Worm (Caenorhabditis elegans): ENCODE measurements around the gene ZK813.5.

Gene ZK813.5

ce11 chrX:3472226-3472625 is 21.2 kb upstream of the ZK813.5 start (continued):
- TF ChIP-seq elt-3 (tag; optimal IDR thresholded peaks at IDR 0.05): no peak
- no peak for TF ChIP-seq gmeb-1 (tag; optimal IDR thresholded peaks at IDR 0.05)
- TF ChIP-seq lin-13 (GFP tag; optimal IDR thresholded peaks at IDR 0.05): no peak
- TF ChIP-seq nhr-77 (tag; optimal IDR thresholded peaks at IDR 0.05): no peak
- no peak for TF ChIP-seq nhr-21 (tag; optimal IDR thresholded peaks at IDR 0.05)
- TF ChIP-seq nhr-11 (tag; optimal IDR thresholded peaks at IDR 0.05): no peak
- TF ChIP-seq zag-1 (tag; optimal IDR thresholded peaks at IDR 0.05): no peak
- TF ChIP-seq ceh-16 (tag; optimal IDR thresholded peaks at IDR 0.05): peak; percentile 52
- no peak for TF ChIP-seq nhr-12 (tag; optimal IDR thresholded peaks at IDR 0.05)
- no peak for TF ChIP-seq dmd-4 (tag; optimal IDR thresholded peaks at IDR 0.05)
- TF ChIP-seq nhr-237 (tag; optimal IDR thresholded peaks at IDR 0.05): no peak
- TF ChIP-seq F13H6.1 (tag; optimal IDR thresholded peaks at IDR 0.05): peak; percentile 39
- TF ChIP-seq ztf-11 (tag; optimal IDR thresholded peaks at IDR 0.05): no peak
- no peak for TF ChIP-seq lin-11 (tag; optimal IDR thresholded peaks at IDR 0.05)
- TF ChIP-seq mbf-1 (tag; optimal IDR thresholded peaks at IDR 0.05): no peak
- TF ChIP-seq peb-1 (tag; optimal IDR thresholded peaks at IDR 0.05): no peak
- no peak for TF ChIP-seq mdl-1 (tag; optimal IDR thresholded peaks at IDR 0.05)
- no peak for TF ChIP-seq ceh-82 (tag; optimal IDR thresholded peaks at IDR 0.05)
- TF ChIP-seq fos-1 (tag; optimal IDR thresholded peaks at IDR 0.05): peak; percentile 70

ce11 chrX:3470307-3470706 is 19.3 kb upstream of the ZK813.5 start:
- TF ChIP-seq skn-1 (tag; optimal IDR thresholded peaks at IDR 0.05) (no peak), nhr-23 (tag; optimal IDR thresholded peaks at IDR 0.05) (no peak), zag-1 (tag; optimal IDR thresholded peaks at IDR 0.05) (no peak), nhr-21 (tag; optimal IDR thresholded peaks at IDR 0.05) (no peak), unc-55 (GFP tag; optimal IDR thresholded peaks at IDR 0.05) (no peak), aly-2 (tag; optimal IDR thresholded peaks at IDR 0.05) (no peak), nhr-10 (tag; optimal IDR thresholded peaks at IDR 0.05) (no peak), snpc-4 (tag; optimal IDR thresholded peaks at IDR 0.05) (no peak), nhr-11 (tag; optimal IDR thresholded peaks at IDR 0.05) (no peak), elt-1 (tag; optimal IDR thresholded peaks at IDR 0.05) (no peak), lin-13 (GFP tag; optimal IDR thresholded peaks at IDR 0.05) (no peak), ceh-82 (tag; optimal IDR thresholded peaks at IDR 0.05) (no peak), ztf-11 (tag; optimal IDR thresholded peaks at IDR 0.05) (no peak), nhr-237 (tag; optimal IDR thresholded peaks at IDR 0.05) (no peak), sem-4 (tag; optimal IDR thresholded peaks at IDR 0.05) (no peak), lin-11 (tag; optimal IDR thresholded peaks at IDR 0.05) (no peak), nhr-129 (tag; optimal IDR thresholded peaks at IDR 0.05) (no peak), gmeb-1 (tag; optimal IDR thresholded peaks at IDR 0.05) (no peak), mab-5 (tag; optimal IDR thresholded peaks at IDR 0.05) (no peak)

ce11 chrX:3469332-3469731 is 18.3 kb upstream of the ZK813.5 start:
- TF ChIP-seq R02D3.7 (tag; optimal IDR thresholded peaks at IDR 0.05) (no peak), nhr-12 (tag; optimal IDR thresholded peaks at IDR 0.05) (no peak), elt-1 (tag; optimal IDR thresholded peaks at IDR 0.05) (no peak), nhr-129 (tag; optimal IDR thresholded peaks at IDR 0.05) (no peak), crh-2 (tag; optimal IDR thresholded peaks at IDR 0.05) (no peak), egl-27 (tag; optimal IDR thresholded peaks at IDR 0.05) (no peak), nhr-77 (tag; optimal IDR thresholded peaks at IDR 0.05) (no peak), lsy-2 (tag; optimal IDR thresholded peaks at IDR 0.05) (no peak), zag-1 (tag; optimal IDR thresholded peaks at IDR 0.05) (no peak), lin-11 (tag; optimal IDR thresholded peaks at IDR 0.05) (no peak), mdl-1 (tag; optimal IDR thresholded peaks at IDR 0.05) (no peak), unc-62 (GFP tag; optimal IDR thresholded peaks at IDR 0.05) (no peak), nhr-25 (tag; optimal IDR thresholded peaks at IDR 0.05) (no peak), ztf-1 (GFP tag; conservative IDR thresholded peaks at IDR 0.05) (no peak), ztf-4 (tag; optimal IDR thresholded peaks at IDR 0.05) (no peak), snpc-4 (tag; optimal IDR thresholded peaks at IDR 0.05) (no peak), nhr-11 (tag; optimal IDR thresholded peaks at IDR 0.05) (no peak)

- TF ChIP-seq gmeb-1 (tag; optimal IDR thresholded peaks at IDR 0.05): no peak
- no peak for TF ChIP-seq ceh-16 (tag; optimal IDR thresholded peaks at IDR 0.05)
- no peak for TF ChIP-seq skn-1 (tag; optimal IDR thresholded peaks at IDR 0.05)
- no peak for TF ChIP-seq ztf-1 (GFP tag; conservative IDR thresholded peaks at IDR 0.05)
- TF ChIP-seq ama-1 (optimal IDR thresholded peaks at IDR 0.05): no peak
- TF ChIP-seq blmp-1 (tag; optimal IDR thresholded peaks at IDR 0.05; ENCODE audit: insufficient read depth): no peak
- TF ChIP-seq mdl-1 (tag; optimal IDR thresholded peaks at IDR 0.05): no peak
- TF ChIP-seq mab-5 (tag; optimal IDR thresholded peaks at IDR 0.05): no peak
Observed at ce11 chrX:3467958-3468357, 16.9 kb upstream of the ZK813.5 start.
